Worm (Caenorhabditis elegans) whole organism, L2 larva: ENCODE measurements around the gene pals-31.

Experiments
- C34F6.9 ChIP-seq: fragments of 150-350 bp; optimal IDR thresholded peaks from 2 replicates; lab custom pipeline; 2014; ENCODE audit warnings: missing biosample characterization, missing genetic modification characterization
- F13H6.1 ChIP-seq: sonication (generic microtip); optimal IDR thresholded peaks from 2 replicates; lab custom pipeline; 2016; ENCODE audit warnings: missing genetic modification characterization, missing compliant biosample characterization
- R02D3.7 ChIP-seq: fragments of 150-350 bp; optimal IDR thresholded peaks from 2 replicates; lab custom pipeline; 2014; ENCODE audit warnings: missing biosample characterization, missing genetic modification characterization
- Y55F3AM.14 ChIP-seq: fragments of 200-800 bp; sonication (Bioruptor generic); optimal IDR thresholded peaks from 2 replicates; lab custom pipeline; 2018; ENCODE audit warnings: mild to moderate bottlenecking, missing genetic modification characterization, missing compliant biosample characterization
- ZK546.5 ChIP-seq: sonication (generic microtip); optimal IDR thresholded peaks from 2 replicates; lab custom pipeline; 2017; ENCODE audit warnings: missing biosample characterization, missing genetic modification characterization
- alr-1 ChIP-seq: fragments of 150-350 bp; optimal IDR thresholded peaks from 2 replicates; lab custom pipeline; 2014; ENCODE audit warnings: missing biosample characterization, missing genetic modification characterization
- aly-2 ChIP-seq: fragments of 150-350 bp; optimal IDR thresholded peaks from 2 replicates; lab custom pipeline; 2014; ENCODE audit warnings: missing biosample characterization, missing genetic modification characterization
- ama-1 ChIP-seq: fragments of 150-350 bp; optimal IDR thresholded peaks from 2 replicates; lab custom pipeline; 2018; ENCODE audit warnings: inconsistent platforms
- blmp-1 ChIP-seq: sonication (generic microtip); optimal IDR thresholded peaks from 2 replicates; lab custom pipeline; 2017; ENCODE audit warnings: missing genetic modification characterization, mild to moderate bottlenecking, missing compliant biosample characterization, antibody characterized with exemption, moderate library complexity; ENCODE audit not compliant: insufficient read depth
- ceh-16 ChIP-seq: fragments of 150-350 bp; optimal IDR thresholded peaks from 2 replicates; lab custom pipeline; 2014; ENCODE audit warnings: missing biosample characterization, missing genetic modification characterization
- ceh-82 ChIP-seq: fragments of 150-350 bp; optimal IDR thresholded peaks from 2 replicates; lab custom pipeline; 2014; ENCODE audit warnings: missing biosample characterization, missing genetic modification characterization
- crh-2 ChIP-seq: sonication (generic microtip); optimal IDR thresholded peaks from 2 replicates; lab custom pipeline; 2017; ENCODE audit warnings: missing biosample characterization, missing genetic modification characterization
- dmd-4 ChIP-seq: sonication (generic microtip); optimal IDR thresholded peaks from 2 replicates; lab custom pipeline; 2017; ENCODE audit warnings: missing biosample characterization, missing genetic modification characterization
- egl-27 ChIP-seq: sonication (generic microtip); optimal IDR thresholded peaks from 3 replicates; lab custom pipeline; 2017; ENCODE audit warnings: missing biosample characterization, missing genetic modification reagents, missing genetic modification characterization
- elt-1 ChIP-seq: fragments of 150-350 bp; optimal IDR thresholded peaks from 2 replicates; lab custom pipeline; 2014; ENCODE audit warnings: missing biosample characterization, missing genetic modification characterization
- fos-1 ChIP-seq: fragments of 150-350 bp; optimal IDR thresholded peaks from 2 replicates; lab custom pipeline; 2014; ENCODE audit warnings: missing biosample characterization, missing genetic modification characterization
- gmeb-1 ChIP-seq: fragments of 150-350 bp; optimal IDR thresholded peaks from 2 replicates; lab custom pipeline; 2014; ENCODE audit warnings: missing biosample characterization, missing genetic modification characterization
- lin-11 ChIP-seq: fragments of 150-350 bp; sonication (generic microtip); optimal IDR thresholded peaks from 2 replicates; lab custom pipeline; 2014; ENCODE audit warnings: missing biosample characterization, missing genetic modification characterization, inconsistent platforms, mixed read lengths
- lin-13 ChIP-seq: fragments of 150-350 bp; optimal IDR thresholded peaks from 2 replicates; lab custom pipeline; 2014; ENCODE audit warnings: missing biosample characterization, missing genetic modification reagents, missing genetic modification characterization
- lsy-2 ChIP-seq, 2 experiments: fragments of 150-350 bp in 1 of 2; sonication (generic microtip) in 1 of 2; optimal IDR thresholded peaks; 2 replicates each; lab custom pipeline; 2014 to 2017; ENCODE audit warnings: missing biosample characterization in 2 of 2, missing genetic modification characterization in 2 of 2
- mab-5 ChIP-seq: fragments of 150-350 bp; optimal IDR thresholded peaks from 2 replicates; lab custom pipeline; 2014; ENCODE audit warnings: missing biosample characterization, missing genetic modification characterization
- mbf-1 ChIP-seq: sonication (generic microtip); optimal IDR thresholded peaks from 2 replicates; lab custom pipeline; 2017; ENCODE audit warnings: missing biosample characterization, missing genetic modification characterization
- nhr-10 ChIP-seq: sonication (generic microtip); optimal IDR thresholded peaks from 2 replicates; lab custom pipeline; 2017; ENCODE audit warnings: missing biosample characterization, missing genetic modification characterization
- nhr-11 ChIP-seq: fragments of 150-350 bp; optimal IDR thresholded peaks from 2 replicates; lab custom pipeline; 2014; ENCODE audit warnings: missing biosample characterization, missing genetic modification characterization
- nhr-12 ChIP-seq: fragments of 150-350 bp; optimal IDR thresholded peaks from 2 replicates; lab custom pipeline; 2014; ENCODE audit warnings: missing biosample characterization, missing genetic modification characterization
- nhr-129 ChIP-seq: fragments of 150-350 bp; optimal IDR thresholded peaks from 2 replicates; lab custom pipeline; 2014; ENCODE audit warnings: missing biosample characterization, missing genetic modification characterization
- nhr-21 ChIP-seq: fragments of 150-350 bp; optimal IDR thresholded peaks from 2 replicates; lab custom pipeline; 2014; ENCODE audit warnings: missing biosample characterization, missing genetic modification characterization
- nhr-23 ChIP-seq: fragments of 150-350 bp; optimal IDR thresholded peaks from 2 replicates; lab custom pipeline; 2014; ENCODE audit warnings: missing biosample characterization, missing genetic modification reagents, missing genetic modification characterization
- nhr-237 ChIP-seq: fragments of 150-350 bp; optimal IDR thresholded peaks from 2 replicates; lab custom pipeline; 2014; ENCODE audit warnings: missing biosample characterization, missing genetic modification characterization
- nhr-25 ChIP-seq: fragments of 150-350 bp; sonication (generic microtip); optimal IDR thresholded peaks from 3 replicates; lab custom pipeline; 2014; ENCODE audit warnings: missing biosample characterization, missing genetic modification characterization
- nhr-6 ChIP-seq: fragments of 150-350 bp; optimal IDR thresholded peaks from 2 replicates; lab custom pipeline; 2014; ENCODE audit warnings: missing biosample characterization, missing genetic modification characterization
- nhr-77 ChIP-seq: fragments of 150-350 bp; optimal IDR thresholded peaks from 2 replicates; lab custom pipeline; 2014; ENCODE audit warnings: missing biosample characterization, missing genetic modification characterization
- peb-1 ChIP-seq: fragments of 150-350 bp; optimal IDR thresholded peaks from 2 replicates; lab custom pipeline; 2014; ENCODE audit warnings: missing biosample characterization, missing genetic modification characterization
- sem-4 ChIP-seq: fragments of 150-350 bp; optimal IDR thresholded peaks from 2 replicates; lab custom pipeline; 2014; ENCODE audit warnings: missing biosample characterization, missing genetic modification reagents, missing genetic modification characterization
- skn-1 ChIP-seq: sonication (generic microtip); optimal IDR thresholded peaks from 2 replicates; lab custom pipeline; 2017; ENCODE audit warnings: missing biosample characterization, missing genetic modification characterization
- sma-3 ChIP-seq: sonication (generic microtip); optimal IDR thresholded peaks from 2 replicates; lab custom pipeline; 2016; ENCODE audit warnings: missing genetic modification reagents, missing genetic modification characterization, missing compliant biosample characterization
- sma-9 ChIP-seq, 2 experiments: fragments of 150-350 bp in 1 of 2; sonication (generic microtip) in 1 of 2; optimal IDR thresholded peaks; 2 replicates each; lab custom pipeline; 2014 to 2016; ENCODE audit warnings: missing genetic modification characterization in 2 of 2, mild to moderate bottlenecking in 1 of 2, missing biosample characterization in 1 of 2, missing compliant biosample characterization in 1 of 2, missing genetic modification reagents in 1 of 2, moderate library complexity in 1 of 2
- snpc-4 ChIP-seq: fragments of 150-350 bp; optimal IDR thresholded peaks from 2 replicates; lab custom pipeline; 2014; ENCODE audit warnings: missing biosample characterization, missing genetic modification characterization
- unc-39 ChIP-seq: fragments of 150-350 bp; optimal IDR thresholded peaks from 2 replicates; lab custom pipeline; 2014; ENCODE audit warnings: missing biosample characterization, missing genetic modification characterization
- unc-55 ChIP-seq: fragments of 150-350 bp; sonication (generic microtip); optimal IDR thresholded peaks from 3 replicates; lab custom pipeline; 2014; ENCODE audit warnings: missing biosample characterization, missing genetic modification reagents, missing genetic modification characterization
- unc-62 ChIP-seq: fragments of 150-350 bp; optimal IDR thresholded peaks from 2 replicates; lab custom pipeline; 2014; ENCODE audit warnings: missing biosample characterization, missing genetic modification reagents, missing genetic modification characterization
- zag-1 ChIP-seq: fragments of 150-350 bp; optimal IDR thresholded peaks from 2 replicates; lab custom pipeline; 2014; ENCODE audit warnings: missing biosample characterization, missing genetic modification characterization
- ztf-1 ChIP-seq: fragments of 200-800 bp; sonication (Bioruptor generic); conservative IDR thresholded peaks from 2 replicates; pipeline ENCODE4 v1.3.6; 2022; ENCODE audit warnings: missing genetic modification characterization, missing compliant biosample characterization
- ztf-11 ChIP-seq: sonication (generic microtip); optimal IDR thresholded peaks from 2 replicates; lab custom pipeline; 2017; ENCODE audit warnings: missing biosample characterization, missing genetic modification characterization
- ztf-4 ChIP-seq: fragments of 150-350 bp; optimal IDR thresholded peaks from 2 replicates; lab custom pipeline; 2014; ENCODE audit warnings: missing biosample characterization, missing genetic modification characterization

pals-31 gene

ce11 chrV:610217-610616 lies 26.2 kb upstream of the pals-31 start, which contains the start of gene nhr-90:
Gene nhr-90, plus strand, starts transcription at chrV:610512.
- TF ChIP-seq ceh-82 (no peak), nhr-129 (tag; lab: Kevin White, UChicago) (peak; percentile 71), lin-11 (tag; lab: Kevin White, UChicago) (no peak), fos-1 (tag; lab: Kevin White, UChicago) (peak; percentile 8), sma-9 (GFP tag; optimal IDR thresholded peaks at IDR 0.05; lab: Kevin White, UChicago) (peak; percentile 57), sma-9 (tag; optimal IDR thresholded peaks at IDR 0.05; lab: Kevin White, UChicago) (no peak), crh-2 (peak; percentile 29), peb-1 (tag; lab: Kevin White, UChicago) (no peak)

ce11 chrV:615275-615674 lies 21.1 kb upstream of the pals-31 start, which contains the start of gene F48G7.13:
Gene F48G7.13, plus strand, starts transcription at chrV:615575.
- TF ChIP-seq gmeb-1 (no peak), alr-1 (tag; lab: Kevin White, UChicago) (no peak), fos-1 (tag; lab: Kevin White, UChicago) (peak; percentile 49), F13H6.1 (no peak), R02D3.7 (tag; lab: Kevin White, UChicago) (no peak), sem-4 (no peak), nhr-21 (tag; lab: Kevin White, UChicago) (no peak)
- TF ChIP-seq, all 48 proteins: peak for 1

ce11 chrV:617917-618316 lies 18.5 kb upstream of the pals-31 start:
- TF ChIP-seq lsy-2 (tag; optimal IDR thresholded peaks at IDR 0.05; lab: Kevin White, UChicago) (peak in 1 of 2 experiments; percentile 29), C34F6.9 (tag; lab: Kevin White, UChicago) (peak; percentile 5), F13H6.1 (no peak), gmeb-1 (no peak), sma-9 (GFP tag; optimal IDR thresholded peaks at IDR 0.05; lab: Kevin White, UChicago) (peak; percentile 15), sma-9 (tag; optimal IDR thresholded peaks at IDR 0.05; lab: Kevin White, UChicago) (no peak), skn-1 (no peak)

ce11 chrV:619054-619453 lies 17.3 kb upstream of the pals-31 start, which contains the start of gene F48G7.4:
Gene F48G7.4, plus strand, starts transcription at chrV:619453.
- TF ChIP-seq ceh-82: no peak
- TF ChIP-seq elt-1: no peak
- no peak for TF ChIP-seq ama-1 (lab: Kevin White, UChicago)
- no peak for TF ChIP-seq peb-1 (tag; lab: Kevin White, UChicago)
- no peak for TF ChIP-seq R02D3.7 (tag; lab: Kevin White, UChicago)
- peak; percentile 8 for TF ChIP-seq gmeb-1
- no peak for TF ChIP-seq ztf-11
- peak; percentile 92 for TF ChIP-seq unc-55 (GFP tag; lab: Kevin White, UChicago)
- TF ChIP-seq ZK546.5: no peak
- TF ChIP-seq lin-11 (tag; lab: Kevin White, UChicago): no peak
- TF ChIP-seq aly-2 (tag; lab: Kevin White, UChicago): no peak
- peak; percentile 1 for TF ChIP-seq sma-3 (GFP tag; lab: Kevin White, UChicago)
- no peak for TF ChIP-seq nhr-237
- TF ChIP-seq lsy-2 (tag; optimal IDR thresholded peaks at IDR 0.05; lab: Kevin White, UChicago): peak in 1 of 2 experiments; percentile 83
- peak; percentile 79 for TF ChIP-seq fos-1 (tag; lab: Kevin White, UChicago)
- no peak for TF ChIP-seq mbf-1 (tag; lab: Kevin White, UChicago)
- TF ChIP-seq ztf-1 (GFP tag; lab: Robert Waterston, UW): no peak
- peak; percentile 44 for TF ChIP-seq lin-13 (GFP tag; lab: Kevin White, UChicago)
- no peak for TF ChIP-seq dmd-4 (tag; lab: Kevin White, UChicago)
- TF ChIP-seq unc-62: peak; percentile 58
- peak; percentile 53 for TF ChIP-seq nhr-21 (tag; lab: Kevin White, UChicago)
- peak; percentile 84 for TF ChIP-seq zag-1 (tag; lab: Kevin White, UChicago)
- peak; percentile 67 for TF ChIP-seq crh-2
- no peak for TF ChIP-seq nhr-11
- peak; percentile 87 for TF ChIP-seq nhr-6 (tag; lab: Kevin White, UChicago)
- peak; percentile 88 for TF ChIP-seq C34F6.9 (tag; lab: Kevin White, UChicago)
- TF ChIP-seq snpc-4 (tag; lab: Kevin White, UChicago): peak; percentile 32
- peak; percentile 68 for TF ChIP-seq Y55F3AM.14 (GFP tag; lab: Kevin White, UChicago)
- TF ChIP-seq F13H6.1: peak; percentile 74
- TF ChIP-seq sem-4: peak; percentile 51
- no peak for TF ChIP-seq skn-1
- TF ChIP-seq nhr-12 (tag; lab: Kevin White, UChicago): no peak
- peak; percentile 67 for TF ChIP-seq nhr-129 (tag; lab: Kevin White, UChicago)
- peak; percentile 82 for TF ChIP-seq egl-27 (tag; lab: Kevin White, UChicago)
- TF ChIP-seq blmp-1: no peak
- no peak for TF ChIP-seq ceh-16 (tag; lab: Kevin White, UChicago)
- TF ChIP-seq mab-5 (tag; lab: Kevin White, UChicago): peak; percentile 8
- TF ChIP-seq alr-1 (tag; lab: Kevin White, UChicago): no peak
- no peak for TF ChIP-seq nhr-77 (tag; lab: Kevin White, UChicago)
- TF ChIP-seq nhr-23 (tag; lab: Kevin White, UChicago): no peak
- peak; percentile 25 for TF ChIP-seq ztf-4
- no peak for TF ChIP-seq nhr-10
- TF ChIP-seq sma-9 (GFP tag; optimal IDR thresholded peaks at IDR 0.05; lab: Kevin White, UChicago): peak; percentile 91
- TF ChIP-seq sma-9 (tag; optimal IDR thresholded peaks at IDR 0.05; lab: Kevin White, UChicago): no peak
- TF ChIP-seq unc-39 (tag; lab: Kevin White, UChicago): no peak
- peak; percentile 51 for TF ChIP-seq nhr-25 (tag; lab: Kevin White, UChicago)
